Fruit fly (Drosophila melanogaster) whole organism, embryonic: Measurements from ENCODE around the gene CG45486.

Source experiments
- CG4854 ChIP-seq: fragments of 200-800 bp; sonication (Bioruptor generic); optimal IDR thresholded peaks from 2 replicates; lab custom pipeline; 2016; ENCODE audit warnings: missing biosample characterization, missing genetic modification characterization, inconsistent platforms
- CG5245 ChIP-seq: fragments of 200-800 bp; sonication (Bioruptor generic); optimal IDR thresholded peaks from 3 replicates; lab custom pipeline; 2016; ENCODE audit warnings: missing biosample characterization, missing genetic modification characterization
- CG6813 ChIP-seq: fragments of 200-800 bp; sonication (Bioruptor generic); optimal IDR thresholded peaks from 2 replicates; lab custom pipeline; 2017; ENCODE audit warnings: missing biosample characterization, missing genetic modification characterization, mild to moderate bottlenecking, moderate library complexity, missing genetic modification reagents
- Dll ChIP-seq: fragments of 200-800 bp; sonication (Bioruptor generic); IDR thresholded peaks from 4 replicates; pipeline ENCODE4 v1.3.6; 2022; ENCODE audit warnings: missing biosample characterization, missing genetic modification characterization; ENCODE audit not compliant: partially characterized antibody
- Hsf ChIP-seq: fragments of 200-800 bp; sonication (Bioruptor generic); optimal IDR thresholded peaks from 3 replicates; lab custom pipeline; 2016; ENCODE audit warnings: missing biosample characterization, missing genetic modification characterization
- cad ChIP-seq: fragments of >200 bp; optimal IDR thresholded peaks from 2 replicates; lab custom pipeline; 2017; ENCODE audit warnings: missing biosample characterization, missing genetic modification characterization
- dimm ChIP-seq: fragments of 200-800 bp; sonication (Bioruptor generic); IDR thresholded peaks from 2 replicates; pipeline ENCODE4 v1.3.6; 2022; ENCODE audit warnings: missing biosample characterization, missing genetic modification characterization
- fru ChIP-seq: fragments of >200 bp; optimal IDR thresholded peaks from 2 replicates; lab custom pipeline; 2017
- pfk ChIP-seq: fragments of 200-800 bp; sonication (Bioruptor generic); optimal IDR thresholded peaks from 2 replicates; lab custom pipeline; 2018; ENCODE audit warnings: missing biosample characterization, mild to moderate bottlenecking, missing genetic modification characterization, moderate library complexity
- ttk ChIP-seq: fragments of 200-800 bp; sonication (Bioruptor generic); IDR thresholded peaks from 2 replicates; pipeline ENCODE4 v2.1.2; 2022; ENCODE audit warnings: missing biosample characterization, missing genetic modification characterization

DNA sequence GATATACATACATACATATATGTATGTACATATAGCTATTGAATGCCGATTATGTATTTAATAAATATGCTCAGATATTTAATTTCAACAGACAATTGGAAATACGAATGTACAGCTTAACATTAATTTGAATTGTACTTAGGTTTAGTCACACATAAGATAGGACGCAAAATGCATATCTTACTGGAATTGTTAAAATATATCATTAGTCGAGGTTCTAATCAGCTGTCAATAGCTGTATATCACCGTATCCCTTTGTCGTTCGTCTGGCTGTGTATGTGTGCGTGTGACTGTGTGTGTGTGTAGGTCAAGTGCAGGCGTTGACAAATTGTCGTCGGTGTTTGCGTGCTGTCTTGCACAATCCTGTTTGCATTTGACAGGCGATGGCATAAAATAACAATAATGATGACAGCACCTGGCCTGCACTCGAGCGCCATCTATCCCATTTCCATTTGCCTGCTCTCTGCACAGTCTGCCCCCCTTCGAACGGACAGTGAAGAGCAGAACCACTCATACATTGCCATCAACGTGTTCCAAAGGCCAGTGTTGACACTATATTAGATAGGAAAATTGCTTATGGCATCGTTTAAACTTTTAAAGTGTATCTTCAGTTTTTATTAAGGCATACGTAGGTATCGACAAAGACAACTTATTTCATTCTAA lies 12.5 kb downstream of the CG45486 start:
- no peak for TF ChIP-seq CG4854 (GFP tag; lab: Kevin White, UChicago)
- TF ChIP-seq Hsf (GFP tag; lab: Kevin White, UChicago) = no peak
- TF ChIP-seq fru (lab: Kevin White, UChicago) = no peak
- TF ChIP-seq CG5245 (GFP tag; lab: Kevin White, UChicago) = no peak
- TF ChIP-seq Dll (GFP tag; lab: Robert Waterston, UW) = no peak
- TF ChIP-seq cad (GFP tag; lab: Kevin White, UChicago) = no peak
- no peak for TF ChIP-seq dimm (GFP tag; lab: Robert Waterston, UW)
- TF ChIP-seq CG6813 (GFP tag; lab: Kevin White, UChicago) = no peak
- TF ChIP-seq pfk (GFP tag; lab: Kevin White, UChicago) = no peak
- no peak for TF ChIP-seq ttk
